Fruit fly (Drosophila melanogaster) whole organism, prepupa: ENCODE results near the gene Nep5.

ENCODE experiments used
- Blimp-1 ChIP-seq: fragments of 200-800 bp; sonication (Bioruptor generic); optimal IDR thresholded peaks from 3 replicates; lab custom pipeline; 2017; ENCODE audit warnings: missing biosample characterization, missing genetic modification characterization, mild to moderate bottlenecking, moderate library complexity, missing genetic modification reagents
- CG10631 ChIP-seq: fragments of 200-800 bp; sonication (Bioruptor generic); optimal IDR thresholded peaks from 2 replicates; lab custom pipeline; 2016; ENCODE audit warnings: missing biosample characterization, missing genetic modification characterization
- CG11294 ChIP-seq: fragments of 200-800 bp; sonication (Bioruptor generic); IDR thresholded peaks from 2 replicates; pipeline ENCODE4 v1.3.6; 2022; ENCODE audit warnings: missing biosample characterization, missing genetic modification characterization
- CG11762 ChIP-seq: fragments of 200-800 bp; sonication (Bioruptor generic); optimal IDR thresholded peaks from 3 replicates; lab custom pipeline; 2016; ENCODE audit warnings: missing biosample characterization, missing genetic modification characterization; ENCODE audit not compliant: insufficient read depth
- CG11902 ChIP-seq: fragments of 200-800 bp; sonication (Bioruptor generic); optimal IDR thresholded peaks from 3 replicates; lab custom pipeline; 2016; ENCODE audit warnings: missing biosample characterization, missing genetic modification characterization
- CG1621 ChIP-seq: fragments of 200-800 bp; sonication (Bioruptor generic); optimal IDR thresholded peaks from 3 replicates; lab custom pipeline; 2018; ENCODE audit warnings: missing biosample characterization, mild to moderate bottlenecking, missing genetic modification characterization
- CG16779 ChIP-seq: fragments of 200-800 bp; sonication (Bioruptor generic); optimal IDR thresholded peaks from 3 replicates; lab custom pipeline; 2017; ENCODE audit warnings: missing biosample characterization, mild to moderate bottlenecking, missing genetic modification characterization
- CG3032 ChIP-seq: fragments of 200-800 bp; optimal IDR thresholded peaks from 2 replicates; lab custom pipeline; 2019; ENCODE audit warnings: missing biosample characterization, mild to moderate bottlenecking, missing genetic modification characterization, moderate library complexity
- CG31627 ChIP-seq: fragments of 200-800 bp; sonication (Bioruptor generic); optimal IDR thresholded peaks from 3 replicates; lab custom pipeline; 2016; ENCODE audit warnings: missing biosample characterization, missing genetic modification characterization
- CG32006 ChIP-seq: fragments of 200-800 bp; sonication (Bioruptor generic); optimal IDR thresholded peaks from 3 replicates; lab custom pipeline; 2017; ENCODE audit warnings: missing biosample characterization, mild to moderate bottlenecking, missing genetic modification characterization
- CG34406 ChIP-seq: fragments of 200-800 bp; sonication (Bioruptor generic); optimal IDR thresholded peaks from 3 replicates; lab custom pipeline; 2016; ENCODE audit warnings: missing biosample characterization, missing genetic modification characterization
- CG3919 ChIP-seq: fragments of 200-800 bp; sonication (Bioruptor generic); optimal IDR thresholded peaks from 3 replicates; lab custom pipeline; 2016; ENCODE audit warnings: missing biosample characterization, missing genetic modification characterization
- CG4318 ChIP-seq: fragments of 200-800 bp; sonication (Bioruptor generic); optimal IDR thresholded peaks from 3 replicates; lab custom pipeline; 2017; ENCODE audit warnings: missing biosample characterization, mild to moderate bottlenecking, missing genetic modification characterization
- CG6163 ChIP-seq: fragments of 200-800 bp; sonication (Bioruptor generic); IDR thresholded peaks from 3 replicates; pipeline ENCODE4 v1.3.6; 2022; ENCODE audit warnings: missing biosample characterization, missing genetic modification characterization
- CG6276 ChIP-seq: fragments of 200-800 bp; sonication (Bioruptor generic); optimal IDR thresholded peaks from 2 replicates; lab custom pipeline; 2017; ENCODE audit warnings: missing biosample characterization, mild to moderate bottlenecking, missing genetic modification characterization
- CG6792 ChIP-seq: fragments of 200-800 bp; sonication (Bioruptor generic); optimal IDR thresholded peaks from 3 replicates; lab custom pipeline; 2016; ENCODE audit warnings: missing biosample characterization, missing genetic modification characterization
- CG6854 ChIP-seq: fragments of 200-800 bp; sonication (Bioruptor generic); optimal IDR thresholded peaks from 2 replicates; lab custom pipeline; 2017; ENCODE audit warnings: missing biosample characterization, mild to moderate bottlenecking, missing genetic modification characterization
- CG8319 ChIP-seq: fragments of 200-800 bp; sonication (Bioruptor generic); optimal IDR thresholded peaks from 3 replicates; lab custom pipeline; 2016; ENCODE audit warnings: missing biosample characterization, missing genetic modification characterization
- CG9139 ChIP-seq: fragments of 200-800 bp; sonication (Bioruptor generic); optimal IDR thresholded peaks from 3 replicates; lab custom pipeline; 2017; ENCODE audit warnings: missing biosample characterization, mild to moderate bottlenecking, missing genetic modification characterization
- Eip75B ChIP-seq: fragments of 200-800 bp; sonication (Bioruptor generic); optimal IDR thresholded peaks from 3 replicates; lab custom pipeline; 2016; ENCODE audit warnings: missing biosample characterization, missing genetic modification characterization
- Eip78C ChIP-seq: fragments of 200-800 bp; sonication (Bioruptor generic); peaks from one replicate; lab custom pipeline; 2016; ENCODE audit warnings: missing biosample characterization, missing genetic modification characterization
- Eip93F ChIP-seq: fragments of 200-800 bp; sonication (Bioruptor generic); optimal IDR thresholded peaks from 2 replicates; lab custom pipeline; 2016; ENCODE audit warnings: missing biosample characterization, mild to moderate bottlenecking, missing genetic modification characterization
- Ets21C ChIP-seq: fragments of 200-800 bp; sonication (Bioruptor generic); optimal IDR thresholded peaks from 3 replicates; lab custom pipeline; 2016; ENCODE audit warnings: missing biosample characterization, missing genetic modification characterization
- Ets96B ChIP-seq: fragments of 200-800 bp; optimal IDR thresholded peaks from 2 replicates; lab custom pipeline; 2019; ENCODE audit warnings: missing biosample characterization, mild to moderate bottlenecking, missing genetic modification characterization, moderate library complexity
- Gug ChIP-seq: fragments of 200-800 bp; sonication (Bioruptor generic); IDR thresholded peaks from 2 replicates; pipeline ENCODE4 v1.3.6; 2022; ENCODE audit warnings: missing biosample characterization, missing genetic modification characterization
- Hr39 ChIP-seq: fragments of 200-800 bp; sonication (Bioruptor generic); optimal IDR thresholded peaks from 2 replicates; lab custom pipeline; 2016; ENCODE audit warnings: missing biosample characterization, missing genetic modification characterization
- OdsH ChIP-seq: fragments of 200-800 bp; sonication (Bioruptor generic); optimal IDR thresholded peaks from 3 replicates; lab custom pipeline; 2016; ENCODE audit warnings: missing biosample characterization, missing genetic modification characterization
- Smox ChIP-seq: fragments of 200-800 bp; sonication (Bioruptor generic); optimal IDR thresholded peaks from 3 replicates; lab custom pipeline; 2016; ENCODE audit warnings: missing biosample characterization, missing genetic modification characterization
- Sox102F ChIP-seq: fragments of 200-800 bp; sonication (Bioruptor generic); optimal IDR thresholded peaks from 2 replicates; lab custom pipeline; 2016; ENCODE audit warnings: missing biosample characterization, mild to moderate bottlenecking, missing genetic modification characterization
- Sox15 ChIP-seq: fragments of 200-800 bp; sonication (Bioruptor generic); optimal IDR thresholded peaks from 3 replicates; lab custom pipeline; 2016; ENCODE audit warnings: missing biosample characterization, missing genetic modification characterization
- acj6 ChIP-seq: fragments of 200-800 bp; sonication (Bioruptor generic); optimal IDR thresholded peaks from 3 replicates; lab custom pipeline; 2016; ENCODE audit warnings: missing biosample characterization, missing genetic modification characterization
- dac ChIP-seq: fragments of 200-800 bp; sonication (Bioruptor generic); optimal IDR thresholded peaks from 2 replicates; lab custom pipeline; 2017; ENCODE audit warnings: missing biosample characterization, mild to moderate bottlenecking, missing genetic modification characterization
- eg ChIP-seq: fragments of 200-800 bp; sonication (Bioruptor generic); IDR thresholded peaks from 3 replicates; pipeline ENCODE4 v1.3.6; 2022; ENCODE audit warnings: missing biosample characterization, missing genetic modification characterization
- esn ChIP-seq: fragments of 200-800 bp; sonication (Bioruptor generic); optimal IDR thresholded peaks from 2 replicates; lab custom pipeline; 2016; ENCODE audit warnings: missing biosample characterization, mild to moderate bottlenecking, missing genetic modification characterization, moderate library complexity
- fd59A ChIP-seq: fragments of 200-800 bp; sonication (Bioruptor generic); optimal IDR thresholded peaks from 2 replicates; lab custom pipeline; 2017; ENCODE audit warnings: missing biosample characterization, mild to moderate bottlenecking, missing genetic modification characterization, missing genetic modification reagents
- fd85E ChIP-seq: fragments of 200-800 bp; sonication (Bioruptor generic); optimal IDR thresholded peaks from 3 replicates; lab custom pipeline; 2016; ENCODE audit warnings: missing biosample characterization, missing genetic modification characterization
- fkh ChIP-seq: fragments of 200-800 bp; sonication (Bioruptor generic); optimal IDR thresholded peaks from 3 replicates; lab custom pipeline; 2017; ENCODE audit warnings: missing biosample characterization, mild to moderate bottlenecking, missing genetic modification characterization, moderate library complexity
- lz ChIP-seq: fragments of 200-800 bp; sonication (Bioruptor generic); optimal IDR thresholded peaks from 3 replicates; lab custom pipeline; 2016; ENCODE audit warnings: missing biosample characterization, missing genetic modification characterization
- net ChIP-seq: fragments of 200-800 bp; sonication (Bioruptor generic); optimal IDR thresholded peaks from 3 replicates; lab custom pipeline; 2016; ENCODE audit warnings: missing biosample characterization, missing genetic modification characterization
- pdm3 ChIP-seq: fragments of 200-800 bp; sonication (Bioruptor generic); optimal IDR thresholded peaks from 3 replicates; lab custom pipeline; 2016; ENCODE audit warnings: missing biosample characterization, missing genetic modification characterization
- salr ChIP-seq, 2 experiments: fragments of 200-800 bp; sonication (Bioruptor generic); optimal IDR thresholded peaks; 3 replicates each; lab custom pipeline; 2016 to 2018; ENCODE audit warnings: missing biosample characterization in 2 of 2, missing genetic modification characterization in 2 of 2, mild to moderate bottlenecking in 1 of 2
- spab ChIP-seq: fragments of 200-800 bp; sonication (Bioruptor generic); optimal IDR thresholded peaks from 2 replicates; lab custom pipeline; 2017; ENCODE audit warnings: missing biosample characterization, mild to moderate bottlenecking, missing genetic modification characterization, missing genetic modification reagents
- ss ChIP-seq, 2 experiments: fragments of 200-800 bp; sonication (Bioruptor generic); optimal IDR thresholded peaks; 2 replicates in 1 of 2; 3 replicates in 1 of 2; lab custom pipeline; 2017 to 2018; ENCODE audit warnings: mild to moderate bottlenecking in 2 of 2, missing biosample characterization in 2 of 2, missing genetic modification characterization in 2 of 2, moderate library complexity in 1 of 2
- svp ChIP-seq: fragments of 200-800 bp; sonication (Bioruptor generic); peaks from one replicate; lab custom pipeline; 2016; ENCODE audit warnings: missing biosample characterization, missing genetic modification characterization
- topi ChIP-seq: fragments of 200-800 bp; sonication (Bioruptor generic); optimal IDR thresholded peaks from 3 replicates; lab custom pipeline; 2016; ENCODE audit warnings: missing biosample characterization, missing genetic modification characterization
- vri ChIP-seq: fragments of 200-800 bp; sonication (Bioruptor generic); optimal IDR thresholded peaks from 3 replicates; lab custom pipeline; 2016; ENCODE audit warnings: missing biosample characterization, mild to moderate bottlenecking, missing genetic modification characterization

Gene Nep5

dm6 chr3R:27064099-27064498, at the start of gene Nep5:
Gene Nep5 (minus strand): TSS chr3R:27064199.
- TF ChIP-seq CG4318: no peak
- TF ChIP-seq OdsH (GFP tag; lab: Kevin White, UChicago): no peak
- no peak for TF ChIP-seq spab (GFP tag; lab: Kevin White, UChicago)
- TF ChIP-seq CG9139 (GFP tag; lab: Kevin White, UChicago): no peak
- no peak for TF ChIP-seq CG11294 (GFP tag; lab: Robert Waterston, UW)
- TF ChIP-seq CG16779 (tag; lab: Kevin White, UChicago): no peak
- TF ChIP-seq Smox (GFP tag; lab: Kevin White, UChicago): no peak
- no peak for TF ChIP-seq CG1621 (tag; lab: Kevin White, UChicago)
- TF ChIP-seq Ets96B (tag; lab: Kevin White, UChicago): no peak
- no peak for TF ChIP-seq acj6

dm6 chr3R:27111784-27112602, 48.0 kb upstream of the Nep5 start, which contains the start of the genes gb and CG5815:
Gene gb (minus strand): TSS chr3R:27112270.
Gene CG5815 (plus strand): TSS chr3R:27112566.
- peak; percentile 86 for TF ChIP-seq CG3032 (tag; lab: Kevin White, UChicago)
- TF ChIP-seq fd85E (GFP tag; lab: Kevin White, UChicago): no peak
- TF ChIP-seq Eip75B (GFP tag; lab: Kevin White, UChicago): no peak
- peak; percentile 31 for TF ChIP-seq vri (GFP tag; lab: Kevin White, UChicago)
- TF ChIP-seq CG6276: no peak
- peak; percentile 92 for TF ChIP-seq lz (GFP tag; lab: Kevin White, UChicago)
- TF ChIP-seq net (GFP tag; lab: Kevin White, UChicago): peak; percentile 86
- peak; percentile 78 for TF ChIP-seq fd59A
- TF ChIP-seq CG6163: peak; percentile 92
- TF ChIP-seq CG8319 (GFP tag; lab: Kevin White, UChicago): peak; percentile 85
- no peak for TF ChIP-seq pdm3 (GFP tag; lab: Kevin White, UChicago)
- peak; percentile 91 for TF ChIP-seq acj6
- no peak for TF ChIP-seq spab (GFP tag; lab: Kevin White, UChicago)
- TF ChIP-seq salr (GFP tag; optimal IDR thresholded peaks at IDR 0.05; lab: Kevin White, UChicago): peak in 1 of 2 experiments; percentile 79
- TF ChIP-seq CG9139 (GFP tag; lab: Kevin White, UChicago): no peak
- peak; percentile 90 for TF ChIP-seq CG3919 (GFP tag; lab: Kevin White, UChicago)
- no peak for TF ChIP-seq Sox102F
- TF ChIP-seq Sox15: peak; percentile 84
- peak; percentile 77 for TF ChIP-seq fkh (GFP tag; lab: Kevin White, UChicago)
- TF ChIP-seq Hr39 (GFP tag; lab: Kevin White, UChicago): peak; percentile 87
- peak; percentile 86 for TF ChIP-seq CG11294 (GFP tag; lab: Robert Waterston, UW)
- peak; percentile 97 for TF ChIP-seq svp (GFP tag; lab: Kevin White, UChicago)
- peak; percentile 94 for TF ChIP-seq eg (GFP tag; lab: Robert Waterston, UW)
- peak; percentile 87 for TF ChIP-seq Ets96B (tag; lab: Kevin White, UChicago)
- TF ChIP-seq CG10631 (GFP tag; lab: Kevin White, UChicago): no peak
- TF ChIP-seq Smox (GFP tag; lab: Kevin White, UChicago): no peak
- peak; percentile 80 for TF ChIP-seq dac (GFP tag; lab: Kevin White, UChicago)
- TF ChIP-seq CG1621 (tag; lab: Kevin White, UChicago): no peak
- peak; percentile 91 for TF ChIP-seq CG32006 (GFP tag; lab: Kevin White, UChicago)
- TF ChIP-seq CG11762 (GFP tag; lab: Kevin White, UChicago): peak; percentile 64
- TF ChIP-seq Eip78C: peak; percentile 96
- peak; percentile 91 for TF ChIP-seq esn
- TF ChIP-seq CG34406 (GFP tag; lab: Kevin White, UChicago): peak; percentile 85
- TF ChIP-seq Eip93F (GFP tag; lab: Kevin White, UChicago): peak; percentile 92
- TF ChIP-seq Ets21C (GFP tag; lab: Kevin White, UChicago): peak; percentile 82
- peak; percentile 80 for TF ChIP-seq CG6792
- TF ChIP-seq topi (GFP tag; lab: Kevin White, UChicago): peak; percentile 89
- TF ChIP-seq CG6854 (GFP tag; lab: Kevin White, UChicago): peak; percentile 65
- peak; percentile 59 for TF ChIP-seq Blimp-1 (GFP tag; lab: Kevin White, UChicago)
- peak; percentile 80 for TF ChIP-seq Gug (GFP tag; lab: Robert Waterston, UW)
- peak; percentile 87 for TF ChIP-seq CG31627
- TF ChIP-seq CG16779 (tag; lab: Kevin White, UChicago): no peak
- TF ChIP-seq CG4318: peak; percentile 83
- peak; percentile 92 for TF ChIP-seq OdsH (GFP tag; lab: Kevin White, UChicago)
- peak; percentile 75 for TF ChIP-seq CG11902 (GFP tag; lab: Kevin White, UChicago)
- TF ChIP-seq ss (GFP tag; optimal IDR thresholded peaks at IDR 0.05; lab: Kevin White, UChicago): no peak
